Worm (Caenorhabditis elegans) whole organism, L4 larva: ENCODE data around the gene Y43F8C.9.

ENCODE experiments used
- F49E8.2 ChIP-seq: sonication (generic microtip); optimal IDR thresholded peaks from 2 replicates; lab custom pipeline; 2016; ENCODE audit warnings: missing compliant biosample characterization, mild to moderate bottlenecking, missing genetic modification characterization, borderline replicate concordance
- Y75B8A.6 ChIP-seq: fragments of 200-800 bp; sonication (Bioruptor generic); IDR thresholded peaks from 2 replicates; pipeline ENCODE4 v1.3.6; 2022; ENCODE audit warnings: missing genetic modification reagents, missing genetic modification characterization, missing compliant biosample characterization
- aly-2 ChIP-seq: sonication (generic microtip); optimal IDR thresholded peaks from 2 replicates; lab custom pipeline; 2018; ENCODE audit warnings: missing biosample characterization, missing genetic modification characterization
- ama-1 ChIP-seq: fragments of 150-350 bp; optimal IDR thresholded peaks from 2 replicates; lab custom pipeline; 2014; ENCODE audit warnings: inconsistent platforms, mixed read lengths
- ceh-28 ChIP-seq: fragments of 150-350 bp; optimal IDR thresholded peaks from 2 replicates; lab custom pipeline; 2014; ENCODE audit warnings: missing biosample characterization, missing genetic modification reagents, missing genetic modification characterization
- ces-1 ChIP-seq: fragments of 150-350 bp; sonication (generic microtip); optimal IDR thresholded peaks from 4 replicates; lab custom pipeline; 2014; ENCODE audit warnings: missing biosample characterization, missing genetic modification reagents, missing genetic modification characterization
- daf-19 ChIP-seq: fragments of 200-800 bp; sonication (Bioruptor generic); conservative IDR thresholded peaks from 2 replicates; pipeline ENCODE4 v1.3.6; 2022; ENCODE audit warnings: missing genetic modification characterization, missing compliant biosample characterization
- dmd-9 ChIP-seq: fragments of 200-800 bp; sonication (Bioruptor generic); IDR thresholded peaks from 2 replicates; pipeline ENCODE4 v1.3.6; 2022; ENCODE audit warnings: missing genetic modification reagents, missing genetic modification characterization, missing compliant biosample characterization
- duxl-1 ChIP-seq: sonication (generic microtip); optimal IDR thresholded peaks from 2 replicates; lab custom pipeline; 2016; ENCODE audit warnings: mild to moderate bottlenecking, missing genetic modification characterization, moderate library complexity, missing compliant biosample characterization; ENCODE audit not compliant: poor library complexity
- dve-1 ChIP-seq: sonication (generic microtip); optimal IDR thresholded peaks from 2 replicates; lab custom pipeline; 2017; ENCODE audit warnings: antibody characterized with exemption, mild to moderate bottlenecking, missing genetic modification characterization, missing compliant biosample characterization; ENCODE audit not compliant: insufficient read depth
- fkh-10 ChIP-seq: fragments of 150-350 bp; optimal IDR thresholded peaks from 2 replicates; lab custom pipeline; 2014; ENCODE audit warnings: missing biosample characterization, missing genetic modification reagents, missing genetic modification characterization
- lim-7 ChIP-seq: fragments of 200-800 bp; sonication (Bioruptor generic); IDR thresholded peaks from 2 replicates; pipeline ENCODE4 v1.3.6; 2022; ENCODE audit warnings: missing genetic modification characterization, missing compliant biosample characterization
- lin-1 ChIP-seq: fragments of 200-800 bp; sonication (Bioruptor generic); IDR thresholded peaks from 2 replicates; pipeline ENCODE4 v1.3.6; 2022; ENCODE audit warnings: missing genetic modification reagents, missing genetic modification characterization, missing compliant biosample characterization
- lin-15B ChIP-seq: fragments of 150-350 bp; sonication (generic microtip); optimal IDR thresholded peaks from 3 replicates; lab custom pipeline; 2014; ENCODE audit warnings: missing biosample characterization, missing genetic modification characterization
- madf-5 ChIP-seq, 2 experiments: fragments of 200-800 bp; sonication (Bioruptor generic); IDR thresholded peaks; 2 replicates each; pipeline ENCODE4 v1.3.6; 2022; ENCODE audit warnings: missing compliant biosample characterization in 2 of 2, missing genetic modification characterization in 2 of 2
- mdt-29 ChIP-seq: fragments of 200-800 bp; sonication (Bioruptor generic); IDR thresholded peaks from 2 replicates; pipeline ENCODE4 v1.3.6; 2022; ENCODE audit warnings: missing genetic modification reagents, missing genetic modification characterization, missing compliant biosample characterization
- mep-1 ChIP-seq: fragments of 150-350 bp; sonication (generic microtip); optimal IDR thresholded peaks from 3 replicates; lab custom pipeline; 2014; ENCODE audit warnings: missing biosample characterization, missing genetic modification characterization
- mxl-2 ChIP-seq: fragments of 200-800 bp; sonication (Bioruptor generic); conservative IDR thresholded peaks from 2 replicates; pipeline ENCODE4 v1.3.6; 2022; ENCODE audit warnings: missing genetic modification reagents, missing genetic modification characterization, missing compliant biosample characterization
- nhr-10 ChIP-seq: fragments of 150-350 bp; optimal IDR thresholded peaks from 2 replicates; lab custom pipeline; 2014; ENCODE audit warnings: missing biosample characterization, missing genetic modification characterization
- nhr-11 ChIP-seq: fragments of 150-350 bp; optimal IDR thresholded peaks from 2 replicates; lab custom pipeline; 2014; ENCODE audit warnings: missing biosample characterization, missing genetic modification characterization
- nhr-28 ChIP-seq: fragments of 150-350 bp; optimal IDR thresholded peaks from 2 replicates; lab custom pipeline; 2014; ENCODE audit warnings: missing biosample characterization, missing genetic modification characterization
- nhr-41 ChIP-seq: fragments of 200-800 bp; sonication (Bioruptor generic); IDR thresholded peaks from 2 replicates; pipeline ENCODE4 v1.3.6; 2022; ENCODE audit warnings: missing genetic modification reagents, missing genetic modification characterization, missing compliant biosample characterization
- nhr-42 ChIP-seq: fragments of 200-800 bp; sonication (Bioruptor generic); IDR thresholded peaks from 2 replicates; pipeline ENCODE4 v1.3.6; 2022; ENCODE audit warnings: missing genetic modification characterization, missing compliant biosample characterization
- pha-4 ChIP-seq, 2 experiments: fragments of 150-350 bp in 1 of 2; fragments of 200-800 bp in 1 of 2; sonication (Bioruptor generic) in 1 of 2; IDR thresholded peaks in 1 of 2; optimal IDR thresholded peaks in 1 of 2; 2 replicates each; pipeline versions ENCODE4 v1.3.6 to Lab custom; 2014 to 2022; ENCODE audit warnings: missing genetic modification characterization in 2 of 2, missing genetic modification reagents in 2 of 2, missing biosample characterization in 1 of 2, missing compliant biosample characterization in 1 of 2
- saeg-2 ChIP-seq: fragments of 200-800 bp; sonication (Bioruptor generic); IDR thresholded peaks from 2 replicates; pipeline ENCODE4 v1.3.6; 2022; ENCODE audit warnings: missing genetic modification reagents, missing genetic modification characterization, missing compliant biosample characterization
- set-16 ChIP-seq: fragments of 200-800 bp; sonication (Bioruptor generic); IDR thresholded peaks from 2 replicates; pipeline ENCODE4 v1.3.6; 2022; ENCODE audit warnings: missing genetic modification reagents, missing genetic modification characterization, missing compliant biosample characterization
- tra-1 ChIP-seq: fragments of 200-800 bp; sonication (Bioruptor generic); IDR thresholded peaks from 2 replicates; pipeline ENCODE4 v1.3.6; 2022; ENCODE audit warnings: missing genetic modification reagents, missing genetic modification characterization, missing compliant biosample characterization
- unc-62 ChIP-seq, 3 experiments: fragments of 150-350 bp in 1 of 3; sonication (generic microtip); optimal IDR thresholded peaks in 2 of 3; peaks in 1 of 3; 1 replicate in 1 of 3; 2 replicates in 2 of 3; lab custom pipeline; 2014 to 2017; ENCODE audit warnings: missing biosample characterization in 3 of 3, missing genetic modification characterization in 3 of 3, missing genetic modification reagents in 3 of 3, missing genotype in 1 of 3
- vab-7 ChIP-seq: fragments of 200-800 bp; sonication (Bioruptor generic); IDR thresholded peaks from 2 replicates; pipeline ENCODE4 v1.3.6; 2022; ENCODE audit warnings: missing genetic modification reagents, missing genetic modification characterization, missing compliant biosample characterization
- zip-2 ChIP-seq: fragments of 150-350 bp; optimal IDR thresholded peaks from 2 replicates; lab custom pipeline; 2014; ENCODE audit warnings: missing biosample characterization, missing genetic modification characterization
- ztf-11 ChIP-seq: fragments of 150-350 bp; optimal IDR thresholded peaks from 2 replicates; lab custom pipeline; 2014; ENCODE audit warnings: missing biosample characterization, missing genetic modification characterization

Y43F8C.9 gene

DNA sequence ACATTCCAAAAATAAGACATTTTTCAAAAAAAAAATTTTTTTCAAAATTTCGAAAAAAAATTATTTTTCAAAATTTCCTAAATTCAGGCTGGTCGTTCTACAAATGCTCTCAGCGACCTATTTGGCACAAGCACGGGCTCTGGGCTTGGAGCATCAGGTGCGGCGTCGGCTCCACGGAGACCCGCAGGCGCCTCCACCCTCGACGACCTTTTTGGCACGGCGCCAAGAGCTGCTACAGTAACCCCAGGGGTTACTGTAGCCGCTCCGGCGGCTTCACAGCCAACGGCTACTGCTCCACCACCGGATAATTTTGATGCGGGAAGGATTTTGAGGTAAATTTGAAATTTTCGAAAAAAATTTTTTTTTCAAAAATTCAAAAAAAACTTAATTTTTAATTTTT, 20.2 kb upstream of the Y43F8C.9 start:
- TF ChIP-seq nhr-11 = no peak
- TF ChIP-seq lin-15B (tag; lab: Kevin White, UChicago) = no peak
- TF ChIP-seq Y75B8A.6 = no peak
- TF ChIP-seq nhr-28 (tag; lab: Kevin White, UChicago) = no peak
- no peak for TF ChIP-seq mdt-29 (GFP tag; lab: Robert Waterston, UW)
- TF ChIP-seq fkh-10 (GFP tag; lab: Kevin White, UChicago) = no peak
- no peak for TF ChIP-seq unc-62 (GFP tag; optimal IDR thresholded peaks at IDR 0.05 in 1 of 2; lab: Kevin White, UChicago)
- TF ChIP-seq unc-62 (tag; optimal IDR thresholded peaks at IDR 0.05; lab: Kevin White, UChicago) = no peak
- TF ChIP-seq set-16 (GFP tag; lab: Robert Waterston, UW) = peak; percentile 91

DNA sequence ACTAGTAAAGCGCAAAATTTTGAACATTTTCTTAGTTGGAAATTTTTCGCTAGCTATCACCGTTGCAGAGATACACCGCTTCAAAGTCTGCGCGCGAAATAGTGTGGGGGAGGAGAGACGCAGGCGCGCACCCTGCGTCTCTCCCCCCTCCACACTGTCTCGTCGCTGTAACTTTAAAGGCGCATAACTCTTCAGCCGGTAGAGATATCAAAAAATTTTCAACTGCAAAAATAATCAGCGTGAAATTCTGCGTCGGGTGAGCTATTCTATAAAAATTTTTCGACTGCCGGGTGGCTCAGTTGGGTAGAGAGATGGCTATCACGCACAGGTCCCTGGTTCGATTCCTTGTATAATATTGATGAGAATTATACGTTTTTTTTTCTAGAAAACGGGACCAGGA, 16.4 kb upstream of the Y43F8C.9 start:
- no peak for TF ChIP-seq nhr-10
- TF ChIP-seq mep-1 (tag; lab: Kevin White, UChicago) = no peak
- TF ChIP-seq nhr-42 (GFP tag; lab: Robert Waterston, UW) = no peak
- 0 out of 2 replicates have a peak, but pooled peaks have one; percentile 30 for TF ChIP-seq vab-7 (GFP tag; lab: Robert Waterston, UW)
- peak; percentile 40; the same call in 1 of the 2 replicates for TF ChIP-seq set-16 (GFP tag; lab: Robert Waterston, UW)
- 0 out of 2 replicates have a peak, but pooled peaks have one; percentile 5 for TF ChIP-seq tra-1 (GFP tag; lab: Robert Waterston, UW)
- 0 out of 4 replicates have a peak, but pooled peaks of 1 of the 2 experiments have one; percentile 48 for TF ChIP-seq madf-5 (GFP tag; IDR thresholded peaks at IDR 0.05; lab: Robert Waterston, UW)
- peak in 1 of 2 experiments; percentile 67 for TF ChIP-seq unc-62 (GFP tag; optimal IDR thresholded peaks at IDR 0.05 in 1 of 2; lab: Kevin White, UChicago)
- no peak for TF ChIP-seq unc-62 (tag; optimal IDR thresholded peaks at IDR 0.05; lab: Kevin White, UChicago)

DNA sequence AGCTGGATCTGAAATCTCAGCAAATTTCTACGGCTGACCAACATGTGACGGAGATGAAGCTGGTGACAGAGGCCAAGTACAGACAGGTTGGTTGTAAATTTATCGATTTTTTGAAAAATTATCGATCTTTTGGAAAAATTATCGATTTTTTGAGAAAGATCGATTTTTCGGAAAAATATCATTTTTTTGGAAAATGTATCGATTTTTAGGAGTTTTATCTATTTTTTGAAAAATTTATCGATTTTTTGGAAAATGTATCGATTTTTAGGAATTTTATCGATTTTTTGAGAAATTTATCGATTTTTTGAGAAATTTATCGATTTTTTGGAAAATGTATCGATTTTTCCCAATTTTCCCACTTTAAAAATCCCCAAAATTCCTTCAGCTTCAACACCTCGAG, 15.9 kb upstream of the Y43F8C.9 start:
- TF ChIP-seq ztf-11 (tag; lab: Kevin White, UChicago) (no peak), ceh-28 (tag; lab: Kevin White, UChicago) (peak; percentile 98)

DNA sequence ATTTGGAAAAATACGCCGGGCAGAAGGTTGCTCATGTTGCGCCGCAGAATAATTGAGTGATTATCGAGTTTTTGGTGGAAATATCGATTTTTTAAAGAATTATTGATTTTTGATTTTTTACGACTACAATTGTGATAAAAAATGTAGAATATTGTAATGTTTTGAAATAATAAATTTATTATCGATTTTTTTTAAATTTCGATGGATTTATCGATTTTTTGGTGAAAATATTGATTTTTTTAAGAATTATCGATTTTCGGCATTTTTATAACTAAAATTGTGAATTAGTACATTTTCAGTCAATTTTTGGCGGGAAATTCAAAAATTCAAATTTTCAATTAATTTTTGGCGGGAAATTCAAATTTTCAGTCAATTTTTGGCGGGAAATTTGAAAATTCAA, 15.3 kb upstream of the Y43F8C.9 start:
- no peak for TF ChIP-seq unc-62 (GFP tag; optimal IDR thresholded peaks at IDR 0.05 in 1 of 2; lab: Kevin White, UChicago)
- no peak for TF ChIP-seq unc-62 (tag; optimal IDR thresholded peaks at IDR 0.05; lab: Kevin White, UChicago)
- TF ChIP-seq dmd-9 (GFP tag; lab: Robert Waterston, UW) = no peak
- TF ChIP-seq daf-19 (GFP tag; lab: Robert Waterston, UW) = no peak
- TF ChIP-seq ceh-28 (tag; lab: Kevin White, UChicago) = peak; percentile 91
- no peak for TF ChIP-seq pha-4 (GFP tag; IDR thresholded peaks at IDR 0.05; lab: Robert Waterston, UW)
- TF ChIP-seq pha-4 (tag; optimal IDR thresholded peaks at IDR 0.05; lab: Kevin White, UChicago) = no peak

DNA sequence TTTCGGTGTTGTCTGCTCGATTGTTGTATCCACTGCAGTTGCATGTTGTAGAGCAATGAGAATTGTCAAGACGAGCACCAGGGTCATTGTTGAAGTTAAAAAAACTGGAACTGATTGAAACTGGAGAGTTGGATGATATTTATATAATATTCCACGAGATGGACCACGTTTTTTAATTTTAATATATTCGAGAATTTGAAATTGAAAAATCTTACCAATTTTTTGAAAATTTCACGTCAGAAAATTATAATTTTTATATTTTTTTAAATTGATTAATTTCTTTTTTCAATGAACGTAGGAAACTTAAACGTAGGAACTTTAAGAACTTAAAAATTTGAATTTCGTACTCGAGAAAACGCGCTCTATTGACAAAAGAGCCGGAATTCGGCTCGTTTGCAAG, 13.4 kb upstream of the Y43F8C.9 start, which contains the start of gene Y43F8C.5:
Gene Y43F8C.5, minus strand, starts transcription at position 101 of the 400 bp plus-strand sequence.
- TF ChIP-seq F49E8.2 (tag; lab: Kevin White, UChicago) (no peak), Y75B8A.6 (no peak), aly-2 (tag; lab: Kevin White, UChicago) (no peak), zip-2 (tag; lab: Kevin White, UChicago) (no peak), mxl-2 (GFP tag; lab: Robert Waterston, UW) (no peak), duxl-1 (no peak), ces-1 (no peak), dve-1 (tag; lab: Kevin White, UChicago) (no peak), lin-1 (GFP tag; lab: Robert Waterston, UW) (no peak), nhr-41 (no peak), saeg-2 (GFP tag; lab: Robert Waterston, UW) (no peak), lim-7 (GFP tag; lab: Robert Waterston, UW) (no peak), ztf-11 (tag; lab: Kevin White, UChicago) (no peak), ama-1 (lab: Kevin White, UChicago) (no peak), daf-19 (GFP tag; lab: Robert Waterston, UW) (no peak)
